Fruit fly (Drosophila melanogaster): ENCODE data around the gene Pex5.

dm6 chrX:1861620-1862184 lies 7.2 kb downstream of the Pex5 start, which contains the start of gene deltaCOP:
- peak; percentile 69; the same call in 2 of the 3 replicates for TF ChIP-seq CG4496 (GFP tag; IDR thresholded peaks at IDR 0.05)
- peak; percentile 47; the same call in 1 of the 2 replicates for TF ChIP-seq rn (GFP tag; IDR thresholded peaks at IDR 0.05)
- TF ChIP-seq CG34367 (tag; optimal IDR thresholded peaks at IDR 0.05), result no peak
- TF ChIP-seq CG10348 (GFP tag; IDR thresholded peaks at IDR 0.05), result peak; percentile 57
- peak; percentile 52; the same call in 1 of the 2 replicates for TF ChIP-seq CG12605 (GFP tag; IDR thresholded peaks at IDR 0.05)
- peak; percentile 15 for TF ChIP-seq EcR (GFP tag; optimal IDR thresholded peaks at IDR 0.05)
- TF ChIP-seq CG32121 (GFP tag; IDR thresholded peaks at IDR 0.05), result peak; percentile 70
